Fruit fly (Drosophila melanogaster): ENCODE measurements around the gene CG32767.

The CG32767 gene

dm6 chrX:5045158-5045557 lies 39.4 kb downstream of the CG32767 start:
- TF ChIP-seq noc (tag; optimal IDR thresholded peaks at IDR 0.05) = no peak

dm6 chrX:5044433-5045110 lies 40.0 kb downstream of the CG32767 start:
- no peak for TF ChIP-seq noc (tag; optimal IDR thresholded peaks at IDR 0.05)

- TF ChIP-seq noc (tag; optimal IDR thresholded peaks at IDR 0.05) = peak; percentile 54
Measured at dm6 chrX:5041525-5042454, 42.8 kb downstream of the CG32767 start.

dm6 chrX:5040098-5040497 lies 44.5 kb downstream of the CG32767 start:
- TF ChIP-seq noc (tag; optimal IDR thresholded peaks at IDR 0.05) = no peak

- no peak for TF ChIP-seq noc (tag; optimal IDR thresholded peaks at IDR 0.05)
Measured at dm6 chrX:5038411-5038810, 46.2 kb downstream of the CG32767 start.

dm6 chrX:5031297-5031696 lies 53.3 kb downstream of the CG32767 start:
- no peak for TF ChIP-seq noc (tag; optimal IDR thresholded peaks at IDR 0.05)

dm6 chrX:5030110-5030663 lies 54.4 kb downstream of the CG32767 start:
- no peak for TF ChIP-seq noc (tag; optimal IDR thresholded peaks at IDR 0.05)

- no peak for TF ChIP-seq noc (tag; optimal IDR thresholded peaks at IDR 0.05)
Measured at dm6 chrX:5027322-5027721, 57.2 kb downstream of the CG32767 start.

- TF ChIP-seq noc (tag; optimal IDR thresholded peaks at IDR 0.05) = no peak
Measured at dm6 chrX:5026680-5027079, 57.9 kb downstream of the CG32767 start.

- TF ChIP-seq noc (tag; optimal IDR thresholded peaks at IDR 0.05) = no peak
Measured at dm6 chrX:5026024-5026623, 58.4 kb downstream of the CG32767 start.

dm6 chrX:5025283-5025682 lies 59.3 kb downstream of the CG32767 start:
- no peak for TF ChIP-seq noc (tag; optimal IDR thresholded peaks at IDR 0.05)

All from whole organism, larva.